Comparison of ENCODE assay signal across 5 fruit fly cellular contexts in genomic region chrX:8518025-8518661, dm6.
A peak's percentile ranks its signal among the peaks of the same experiment; 100 is the strongest.
TF ChIP-seq lines count a peak whose summit lies in the region.

No protein-coding gene starts in this region.

- no peak for TF ChIP-seq CTCF in whole organism, embryonic (GFP tag; optimal IDR thresholded peaks at IDR 0.05; lab: Kevin White, UChicago)

TF ChIP-seq in whole organism, adult, 20 proteins besides CTCF, POLR2A, EP300 and RAD21:
- TF ChIP-seq pad (GFP tag; optimal IDR thresholded peaks at IDR 0.05; lab: Kevin White, UChicago) = peak; percentile 67
- TF ChIP-seq CG7045 (GFP tag; optimal IDR thresholded peaks at IDR 0.05; lab: Kevin White, UChicago) = no peak
TF ChIP-seq in whole organism, adult: peak in this region for 1.

TF ChIP-seq in whole organism, embryonic, 481 proteins besides CTCF, POLR2A, EP300 and RAD21 (continues in another document):
- TF ChIP-seq CG4360 (GFP tag; IDR thresholded peaks at IDR 0.05; lab: Robert Waterston, UW) (peak; percentile 65), CG4854 (GFP tag; optimal IDR thresholded peaks at IDR 0.05; lab: Kevin White, UChicago) (no peak), Trl (optimal IDR thresholded peaks at IDR 0.05; lab: Kevin White, UChicago) (peak; percentile 71 to 87), Trl (GFP tag; optimal IDR thresholded peaks at IDR 0.05; lab: Kevin White, UChicago) (no peak), CG32772 (GFP tag; IDR thresholded peaks at IDR 0.05; lab: Robert Waterston, UW) (no peak), rib (GFP tag; IDR thresholded peaks at IDR 0.05; lab: Robert Waterston, UW) (peak; percentile 55; the same call in 1 of the 2 replicates), kni (GFP tag; optimal IDR thresholded peaks at IDR 0.05; lab: Kevin White, UChicago) (peak; percentile 77), Drgx (GFP tag; IDR thresholded peaks at IDR 0.05; lab: Robert Waterston, UW) (0 out of 2 replicates have a peak, but pooled peaks have one; percentile 18), cg (GFP tag; optimal IDR thresholded peaks at IDR 0.05; lab: Kevin White, UChicago) (peak; percentile 83), ap (GFP tag; IDR thresholded peaks at IDR 0.05; lab: Robert Waterston, UW) (no peak), chm (GFP tag; IDR thresholded peaks at IDR 0.05; lab: Robert Waterston, UW) (0 out of 2 replicates have a peak, but pooled peaks have one; percentile 23), slbo (GFP tag; IDR thresholded peaks at IDR 0.05; lab: Robert Waterston, UW) (no peak), yki (optimal IDR thresholded peaks at IDR 0.05; lab: Kevin White, UChicago) (peak; percentile 11), Dbx (GFP tag; IDR thresholded peaks at IDR 0.05; lab: Robert Waterston, UW) (no peak), nom (GFP tag; optimal IDR thresholded peaks at IDR 0.05; lab: Kevin White, UChicago) (peak; percentile 65), Med (GFP tag; lab: Kevin White, UChicago) (peak; percentile 55), Rx (GFP tag; IDR thresholded peaks at IDR 0.05; lab: Robert Waterston, UW) (no peak), sqz (GFP tag; optimal IDR thresholded peaks at IDR 0.05; lab: Kevin White, UChicago) (peak; percentile 54), ftz-f1 (GFP tag; optimal IDR thresholded peaks at IDR 0.05; lab: Kevin White, UChicago) (peak; percentile 13), CG13894 (tag; optimal IDR thresholded peaks at IDR 0.05; lab: Kevin White, UChicago) (peak; percentile 54), abd-A (tag; optimal IDR thresholded peaks at IDR 0.05; lab: Kevin White, UChicago) (peak; percentile 51), z (GFP tag; IDR thresholded peaks at IDR 0.05; lab: Robert Waterston, UW) (peak; percentile 95)

TF ChIP-seq in whole organism, prepupa, 60 proteins besides CTCF, POLR2A, EP300 and RAD21:
- no peak for TF ChIP-seq Sox14 (GFP tag; optimal IDR thresholded peaks at IDR 0.05; lab: Kevin White, UChicago)
- TF ChIP-seq salr (GFP tag; optimal IDR thresholded peaks at IDR 0.05; lab: Kevin White, UChicago) = no peak
- TF ChIP-seq ss (GFP tag; optimal IDR thresholded peaks at IDR 0.05; lab: Kevin White, UChicago) = peak; percentile 59 to 74
- no peak for TF ChIP-seq Smox (GFP tag; optimal IDR thresholded peaks at IDR 0.05; lab: Kevin White, UChicago)
- peak; percentile 13 for TF ChIP-seq Ets96B (tag; optimal IDR thresholded peaks at IDR 0.05; lab: Kevin White, UChicago)
- peak; percentile 45 for TF ChIP-seq CG9139 (GFP tag; optimal IDR thresholded peaks at IDR 0.05; lab: Kevin White, UChicago)
- TF ChIP-seq CG6163 (GFP tag; IDR thresholded peaks at IDR 0.05; lab: Robert Waterston, UW) = peak; percentile 20; the same call in 1 of the 3 replicates
- peak; percentile 27 for TF ChIP-seq spab (GFP tag; optimal IDR thresholded peaks at IDR 0.05; lab: Kevin White, UChicago)
- no peak for TF ChIP-seq CG31627 (GFP tag; optimal IDR thresholded peaks at IDR 0.05; lab: Kevin White, UChicago)
- no peak for TF ChIP-seq Met (GFP tag; optimal IDR thresholded peaks at IDR 0.05; lab: Kevin White, UChicago)
- peak; percentile 47 for TF ChIP-seq CG6808 (GFP tag; optimal IDR thresholded peaks at IDR 0.05; lab: Kevin White, UChicago)
- no peak for TF ChIP-seq CG10631 (GFP tag; optimal IDR thresholded peaks at IDR 0.05; lab: Kevin White, UChicago)
- TF ChIP-seq CG8119 (GFP tag; IDR thresholded peaks at IDR 0.05; lab: Robert Waterston, UW) = peak; percentile 22; the same call in 1 of the 3 replicates
- TF ChIP-seq Eip78C (GFP tag; lab: Kevin White, UChicago) = peak; percentile 75
- TF ChIP-seq eg (GFP tag; IDR thresholded peaks at IDR 0.05; lab: Robert Waterston, UW) = peak; percentile 45; the same call in 1 of the 3 replicates
- no peak for TF ChIP-seq CG11902 (GFP tag; optimal IDR thresholded peaks at IDR 0.05; lab: Kevin White, UChicago)
- peak; percentile 9 for TF ChIP-seq dsx (GFP tag; optimal IDR thresholded peaks at IDR 0.05; lab: Kevin White, UChicago; ENCODE audit: poor library complexity, severe bottlenecking)

TF ChIP-seq in whole organism, pupa, 21 proteins besides CTCF, POLR2A, EP300 and RAD21:
- no peak for TF ChIP-seq CG32121 (GFP tag; IDR thresholded peaks at IDR 0.05; lab: Robert Waterston, UW)
- no peak for TF ChIP-seq rn (GFP tag; IDR thresholded peaks at IDR 0.05; lab: Robert Waterston, UW)
- TF ChIP-seq CG15710 (tag; optimal IDR thresholded peaks at IDR 0.05; lab: Kevin White, UChicago) = peak; percentile 16
- TF ChIP-seq CG8301 (tag; optimal IDR thresholded peaks at IDR 0.05; lab: Kevin White, UChicago) = no peak
- TF ChIP-seq EcR (GFP tag; optimal IDR thresholded peaks at IDR 0.05; lab: Kevin White, UChicago) = peak; percentile 16
- TF ChIP-seq Ets98B (GFP tag; IDR thresholded peaks at IDR 0.05; lab: Robert Waterston, UW) = no peak; the same call in 1 of the 2 replicates
- no peak for TF ChIP-seq CG9948 (tag; optimal IDR thresholded peaks at IDR 0.05; lab: Kevin White, UChicago)
- TF ChIP-seq gl (tag; optimal IDR thresholded peaks at IDR 0.05; lab: Kevin White, UChicago) = peak; percentile 19
- TF ChIP-seq CG12605 (GFP tag; IDR thresholded peaks at IDR 0.05; lab: Robert Waterston, UW) = peak; percentile 5; the same call in 1 of the 2 replicates
- no peak for TF ChIP-seq Pif1A (GFP tag; optimal IDR thresholded peaks at IDR 0.05; lab: Kevin White, UChicago)
- peak; percentile 14 for TF ChIP-seq CG8159 (tag; optimal IDR thresholded peaks at IDR 0.05; lab: Kevin White, UChicago)
- TF ChIP-seq CG14655 (GFP tag; optimal IDR thresholded peaks at IDR 0.05; lab: Kevin White, UChicago) = no peak
- peak; percentile 48; the same call in 2 of the 3 replicates for TF ChIP-seq CG4496 (GFP tag; IDR thresholded peaks at IDR 0.05; lab: Robert Waterston, UW)
- no peak for TF ChIP-seq fd96Ca (GFP tag; IDR thresholded peaks at IDR 0.05; lab: Robert Waterston, UW)
- TF ChIP-seq Pif1B (GFP tag; optimal IDR thresholded peaks at IDR 0.05; lab: Kevin White, UChicago) = no peak
- TF ChIP-seq CG13204 (GFP tag; optimal IDR thresholded peaks at IDR 0.05; lab: Kevin White, UChicago) = no peak
- no peak for TF ChIP-seq D1 (tag; optimal IDR thresholded peaks at IDR 0.05; lab: Kevin White, UChicago)
- TF ChIP-seq Snoo (tag; optimal IDR thresholded peaks at IDR 0.05; lab: Kevin White, UChicago) = no peak
- peak; percentile 17 for TF ChIP-seq CG34367 (tag; optimal IDR thresholded peaks at IDR 0.05; lab: Kevin White, UChicago)
- no peak for TF ChIP-seq CG17806 (tag; optimal IDR thresholded peaks at IDR 0.05; lab: Kevin White, UChicago)
- TF ChIP-seq CG10348 (GFP tag; IDR thresholded peaks at IDR 0.05; lab: Robert Waterston, UW) = no peak

TF ChIP-seq in whole organism, wandering third instar larva, 38 proteins besides CTCF, POLR2A, EP300 and RAD21:
- TF ChIP-seq psq (GFP tag; optimal IDR thresholded peaks at IDR 0.05; lab: Kevin White, UChicago) = peak; percentile 53
- TF ChIP-seq ey (GFP tag; optimal IDR thresholded peaks at IDR 0.05; lab: Kevin White, UChicago) = no peak
- no peak for TF ChIP-seq Hr83 (GFP tag; optimal IDR thresholded peaks at IDR 0.05; lab: Kevin White, UChicago; ENCODE audit: poor library complexity, severe bottlenecking)
- no peak for TF ChIP-seq usp (GFP tag; optimal IDR thresholded peaks at IDR 0.05; lab: Kevin White, UChicago)
